Fruit fly (Drosophila melanogaster) whole organism, prepupa: ENCODE measurements around the gene Rpn9.

Experiments
- Blimp-1 ChIP-seq: fragments of 200-800 bp; sonication (Bioruptor generic); optimal IDR thresholded peaks from 3 replicates; lab custom pipeline; 2017; ENCODE audit warnings: missing biosample characterization, missing genetic modification characterization, mild to moderate bottlenecking, moderate library complexity, missing genetic modification reagents
- CG16779 ChIP-seq: fragments of 200-800 bp; sonication (Bioruptor generic); optimal IDR thresholded peaks from 3 replicates; lab custom pipeline; 2017; ENCODE audit warnings: missing biosample characterization, mild to moderate bottlenecking, missing genetic modification characterization
- CG34406 ChIP-seq: fragments of 200-800 bp; sonication (Bioruptor generic); optimal IDR thresholded peaks from 3 replicates; lab custom pipeline; 2016; ENCODE audit warnings: missing biosample characterization, missing genetic modification characterization
- CG3919 ChIP-seq: fragments of 200-800 bp; sonication (Bioruptor generic); optimal IDR thresholded peaks from 3 replicates; lab custom pipeline; 2016; ENCODE audit warnings: missing biosample characterization, missing genetic modification characterization
- CG6163 ChIP-seq: fragments of 200-800 bp; sonication (Bioruptor generic); IDR thresholded peaks from 3 replicates; pipeline ENCODE4 v1.3.6; 2022; ENCODE audit warnings: missing biosample characterization, missing genetic modification characterization
- CG6276 ChIP-seq: fragments of 200-800 bp; sonication (Bioruptor generic); optimal IDR thresholded peaks from 2 replicates; lab custom pipeline; 2017; ENCODE audit warnings: missing biosample characterization, mild to moderate bottlenecking, missing genetic modification characterization
- CG8319 ChIP-seq: fragments of 200-800 bp; sonication (Bioruptor generic); optimal IDR thresholded peaks from 3 replicates; lab custom pipeline; 2016; ENCODE audit warnings: missing biosample characterization, missing genetic modification characterization
- CG9139 ChIP-seq: fragments of 200-800 bp; sonication (Bioruptor generic); optimal IDR thresholded peaks from 3 replicates; lab custom pipeline; 2017; ENCODE audit warnings: missing biosample characterization, mild to moderate bottlenecking, missing genetic modification characterization
- Gug ChIP-seq: fragments of 200-800 bp; sonication (Bioruptor generic); IDR thresholded peaks from 2 replicates; pipeline ENCODE4 v1.3.6; 2022; ENCODE audit warnings: missing biosample characterization, missing genetic modification characterization
- Met ChIP-seq: fragments of 200-800 bp; sonication (Bioruptor generic); optimal IDR thresholded peaks from 3 replicates; lab custom pipeline; 2016; ENCODE audit warnings: missing biosample characterization, missing genetic modification characterization
- OdsH ChIP-seq: fragments of 200-800 bp; sonication (Bioruptor generic); optimal IDR thresholded peaks from 3 replicates; lab custom pipeline; 2016; ENCODE audit warnings: missing biosample characterization, missing genetic modification characterization
- lz ChIP-seq: fragments of 200-800 bp; sonication (Bioruptor generic); optimal IDR thresholded peaks from 3 replicates; lab custom pipeline; 2016; ENCODE audit warnings: missing biosample characterization, missing genetic modification characterization
- salr ChIP-seq, 2 experiments: fragments of 200-800 bp; sonication (Bioruptor generic); optimal IDR thresholded peaks; 3 replicates each; lab custom pipeline; 2016 to 2018; ENCODE audit warnings: missing biosample characterization in 2 of 2, missing genetic modification characterization in 2 of 2, mild to moderate bottlenecking in 1 of 2

dm6 chr3R:23734573-23735404, 1.5 kb upstream of the Rpn9 start:
- no peak for TF ChIP-seq CG3919
- peak in 1 of 2 experiments; percentile 38 for TF ChIP-seq salr (GFP tag; optimal IDR thresholded peaks at IDR 0.05; lab: Kevin White, UChicago)
- 0 out of 3 replicates have a peak, but pooled peaks have one; percentile 36 for TF ChIP-seq CG6163 (GFP tag; lab: Robert Waterston, UW)
- TF ChIP-seq Blimp-1 (GFP tag; lab: Kevin White, UChicago) = no peak
- TF ChIP-seq CG34406 = peak; percentile 35
- TF ChIP-seq CG16779 (tag; lab: Kevin White, UChicago) = peak; percentile 52
- no peak for TF ChIP-seq Gug (GFP tag; lab: Robert Waterston, UW)
- TF ChIP-seq Met (GFP tag; lab: Kevin White, UChicago) = no peak
- TF ChIP-seq OdsH = peak; percentile 26
- no peak for TF ChIP-seq CG8319 (GFP tag; lab: Kevin White, UChicago)
- TF ChIP-seq CG6276 (GFP tag; lab: Kevin White, UChicago) = peak; percentile 71
- peak; percentile 28 for TF ChIP-seq CG9139 (GFP tag; lab: Kevin White, UChicago)
- no peak for TF ChIP-seq lz
